Fruit fly (Drosophila melanogaster): ENCODE results near the gene CG44257.

Gene CG44257

dm6 chr3R:17264949-17265348 is at the start of gene CG44257, which contains the start of gene beat-IIb:
TSS of gene CG44257 (plus strand) at chr3R:17265278.
TSS of gene beat-IIb (minus strand) at chr3R:17265049.
- no peak for TF ChIP-seq noc (tag; optimal IDR thresholded peaks at IDR 0.05)

DNA sequence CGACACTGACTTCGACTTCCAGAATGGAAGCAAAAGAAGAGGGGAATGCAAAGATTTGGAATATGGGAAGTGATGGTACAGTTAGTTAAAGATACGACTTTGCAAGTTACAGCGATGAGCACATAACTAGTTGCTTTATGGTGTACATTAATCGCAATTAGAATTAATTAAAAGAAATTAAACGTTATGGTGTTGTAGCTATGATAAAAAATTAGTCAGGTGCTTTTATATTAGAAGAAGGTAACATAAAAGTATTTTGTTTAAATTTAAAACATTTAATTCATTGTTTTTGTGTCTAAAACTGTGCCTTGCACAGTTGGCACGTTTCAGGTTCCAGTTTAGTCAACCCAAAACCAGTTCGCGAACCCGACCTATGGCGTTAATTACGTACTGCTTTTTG is 45.2 kb upstream of the CG44257 start:
- peak; percentile 69 for TF ChIP-seq noc (tag; optimal IDR thresholded peaks at IDR 0.05)

- no peak for TF ChIP-seq noc (tag; optimal IDR thresholded peaks at IDR 0.05)
Measured at dm6 chr3R:17222974-17223373, 42.1 kb upstream of the CG44257 start, which contains the start of gene CG31262. TSS of gene CG31262 (minus strand) at chr3R:17223074.

- TF ChIP-seq noc (tag; optimal IDR thresholded peaks at IDR 0.05): no peak
Measured at dm6 chr3R:17231579-17231978, 33.5 kb upstream of the CG44257 start.

- no peak for TF ChIP-seq noc (tag; optimal IDR thresholded peaks at IDR 0.05)
Measured at dm6 chr3R:17236936-17237335, 28.1 kb upstream of the CG44257 start.

- TF ChIP-seq noc (tag; optimal IDR thresholded peaks at IDR 0.05): no peak
Measured at dm6 chr3R:17247699-17248098, 17.4 kb upstream of the CG44257 start.

- no peak for TF ChIP-seq noc (tag; optimal IDR thresholded peaks at IDR 0.05)
Measured at dm6 chr3R:17249233-17249632, 15.8 kb upstream of the CG44257 start.

DNA sequence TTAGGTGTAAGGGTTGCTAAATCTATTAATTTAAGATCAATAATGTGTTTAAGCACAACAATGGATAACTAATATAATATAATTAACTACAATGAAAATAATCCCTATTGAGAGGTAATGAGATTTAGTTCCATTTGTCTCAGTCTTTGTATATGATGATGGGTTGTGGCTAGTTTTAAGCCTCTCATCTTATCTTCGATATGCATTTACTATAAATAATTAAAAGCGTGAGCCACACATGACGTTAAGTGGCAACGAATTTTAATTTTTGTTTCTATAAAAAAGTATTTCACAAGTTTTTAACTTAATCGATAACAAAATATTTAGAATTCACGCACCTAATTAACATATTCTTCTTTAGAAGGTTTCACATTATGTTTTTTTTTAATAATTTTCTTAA is 13.8 kb upstream of the CG44257 start:
- no peak for TF ChIP-seq noc (tag; optimal IDR thresholded peaks at IDR 0.05)

DNA sequence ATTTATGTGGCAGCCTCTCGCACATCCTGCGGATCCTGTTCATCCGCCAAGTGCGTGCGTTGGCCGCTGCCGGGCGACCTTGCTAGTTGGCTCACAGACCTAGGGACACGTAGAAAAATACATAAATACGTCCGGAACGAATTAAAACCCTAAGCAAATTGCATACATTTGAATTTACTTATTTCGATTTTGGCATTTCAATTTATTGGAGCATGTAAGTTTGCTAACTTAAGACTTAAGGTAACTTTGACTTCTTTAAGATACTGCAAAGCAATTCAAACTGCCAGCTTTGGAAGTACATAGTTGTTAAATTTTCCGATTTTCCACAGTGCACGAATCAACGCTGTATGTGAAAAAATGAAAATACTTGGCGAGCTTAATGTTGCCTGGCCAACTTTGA is 11.0 kb upstream of the CG44257 start, which contains the start of gene CG44259:
Gene CG44259 (minus strand): TSS at position 101 of the 400 bp plus-strand sequence.
- TF ChIP-seq noc (tag; optimal IDR thresholded peaks at IDR 0.05): no peak

dm6 chr3R:17283495-17283894 is 18.4 kb downstream of the CG44257 start, which contains the start of gene CG31418:
TSS of gene CG31418 (plus strand) at chr3R:17283795.
- no peak for TF ChIP-seq noc (tag; optimal IDR thresholded peaks at IDR 0.05)

DNA sequence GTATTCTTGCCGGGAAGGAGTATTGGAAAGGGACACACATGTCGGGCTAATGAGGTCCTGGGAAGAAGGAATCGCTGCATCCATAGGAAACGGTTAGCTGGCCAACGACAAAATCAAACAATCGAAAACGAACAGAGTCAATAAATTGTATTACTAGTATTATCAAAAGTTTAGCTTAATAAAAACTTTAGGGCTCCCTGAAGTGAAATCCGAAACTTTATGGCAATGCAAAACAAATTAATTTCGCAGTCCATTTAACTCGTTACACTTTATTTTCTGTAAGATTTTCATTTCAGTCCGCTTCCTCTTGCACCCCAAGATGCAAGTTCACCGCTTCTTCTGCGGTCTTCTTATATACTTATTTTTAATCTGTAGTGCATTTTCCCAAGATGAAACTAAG is 19.3 kb downstream of the CG44257 start, which contains the start of gene CG31419:
Gene CG31419 (plus strand): TSS at position 301 of the 400 bp plus-strand sequence.
- TF ChIP-seq noc (tag; optimal IDR thresholded peaks at IDR 0.05): no peak

- no peak for TF ChIP-seq noc (tag; optimal IDR thresholded peaks at IDR 0.05)
Measured at dm6 chr3R:17289059-17289458, 24.0 kb downstream of the CG44257 start.
